Fruit fly (Drosophila melanogaster) Kc167 (cell line): ENCODE data around the gene Erk7.

Experiments
- Sin3A ChIP-seq: fragments of >200 bp; optimal IDR thresholded peaks from 2 replicates; lab custom pipeline; 2018; ENCODE audit warnings: missing external identifiers
- h ChIP-seq: fragments of >200 bp; optimal IDR thresholded peaks from 3 replicates; lab custom pipeline; 2018; ENCODE audit warnings: missing external identifiers
- psq ChIP-seq: fragments of >200 bp; optimal IDR thresholded peaks from 2 replicates; lab custom pipeline; 2017; ENCODE audit warnings: missing external identifiers

DNA sequence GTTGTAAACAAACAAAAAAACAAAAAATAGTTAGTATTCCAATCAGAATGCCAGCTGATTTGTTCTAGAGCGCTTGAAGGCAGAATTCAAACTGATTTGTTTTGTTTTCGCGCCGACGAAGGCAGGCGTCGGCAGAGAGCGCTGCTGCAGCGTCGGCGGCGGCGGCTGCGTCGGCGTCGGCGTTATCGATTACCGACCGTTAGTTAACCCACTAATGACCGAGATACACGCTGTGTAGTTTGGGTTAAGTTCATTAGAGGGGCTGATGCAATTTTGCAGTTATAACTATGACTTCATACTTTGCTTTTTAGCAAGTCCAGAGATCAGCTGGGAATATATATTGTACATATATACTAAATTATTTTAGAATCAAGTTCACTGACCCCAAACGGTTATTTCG lies 44.3 kb downstream of the Erk7 start, which contains the start of gene t:
- no peak for TF ChIP-seq psq (lab: Kevin White, UChicago)
- no peak for TF ChIP-seq h (lab: Kevin White, UChicago)
- TF ChIP-seq Sin3A (lab: Kevin White, UChicago), result no peak
